Worm (Caenorhabditis elegans) whole organism, late embryonic: ENCODE data around the gene dpy-4.

Experiments
- K02D7.2 ChIP-seq: sonication (generic microtip); optimal IDR thresholded peaks from 2 replicates; lab custom pipeline; 2017; ENCODE audit warnings: mild to moderate bottlenecking, missing genetic modification characterization, missing compliant biosample characterization
- K09A11.1 ChIP-seq: sonication (generic microtip); optimal IDR thresholded peaks from 2 replicates; lab custom pipeline; 2017; ENCODE audit warnings: antibody characterized with exemption, mild to moderate bottlenecking, missing genetic modification characterization, missing compliant biosample characterization; ENCODE audit not compliant: insufficient read depth
- T23F11.4 ChIP-seq: fragments of 200-800 bp; sonication (Bioruptor generic); optimal IDR thresholded peaks from 2 replicates; lab custom pipeline; 2018; ENCODE audit warnings: mild to moderate bottlenecking, missing genetic modification characterization, missing compliant biosample characterization
- ceh-22 ChIP-seq: sonication (generic microtip); optimal IDR thresholded peaks from 2 replicates; lab custom pipeline; 2017; ENCODE audit warnings: missing biosample characterization, missing genetic modification characterization
- ceh-30 ChIP-seq: fragments of 150-350 bp; optimal IDR thresholded peaks from 2 replicates; lab custom pipeline; 2014; ENCODE audit warnings: missing biosample characterization, missing genetic modification characterization
- ceh-45 ChIP-seq: fragments of 200-800 bp; sonication (Bioruptor generic); IDR thresholded peaks from 2 replicates; pipeline ENCODE4 v1.3.6; 2022; ENCODE audit warnings: missing genetic modification reagents, missing genetic modification characterization, missing compliant biosample characterization
- ceh-6 ChIP-seq: fragments of 200-800 bp; sonication (Bioruptor generic); optimal IDR thresholded peaks from 2 replicates; lab custom pipeline; 2018; ENCODE audit warnings: mild to moderate bottlenecking, missing genetic modification characterization, missing compliant biosample characterization
- che-1 ChIP-seq: sonication (generic microtip); optimal IDR thresholded peaks from 2 replicates; lab custom pipeline; 2016; ENCODE audit warnings: mild to moderate bottlenecking, missing genetic modification characterization, missing compliant biosample characterization
- dmd-4 ChIP-seq: sonication (generic microtip); optimal IDR thresholded peaks from 2 replicates; lab custom pipeline; 2016; ENCODE audit warnings: borderline replicate concordance, missing genetic modification characterization, missing compliant biosample characterization
- dve-1 ChIP-seq: sonication (generic microtip); optimal IDR thresholded peaks from 2 replicates; lab custom pipeline; 2017; ENCODE audit warnings: antibody characterized with exemption, mild to moderate bottlenecking, missing genetic modification characterization, missing compliant biosample characterization
- elt-2 ChIP-seq: sonication (generic microtip); optimal IDR thresholded peaks from 2 replicates; lab custom pipeline; 2016; ENCODE audit warnings: missing genetic modification reagents, missing genetic modification characterization, missing compliant biosample characterization
- elt-4 ChIP-seq: sonication (generic microtip); optimal IDR thresholded peaks from 2 replicates; lab custom pipeline; 2016; ENCODE audit warnings: missing genetic modification characterization, missing compliant biosample characterization
- ets-4 ChIP-seq: sonication (generic microtip); optimal IDR thresholded peaks from 2 replicates; lab custom pipeline; 2016; ENCODE audit warnings: missing genetic modification characterization, missing compliant biosample characterization
- eyg-1 ChIP-seq: sonication (generic microtip); optimal IDR thresholded peaks from 2 replicates; lab custom pipeline; 2016; ENCODE audit warnings: missing genotype, missing genetic modification characterization, missing compliant biosample characterization
- fax-1 ChIP-seq: sonication (generic microtip); optimal IDR thresholded peaks from 2 replicates; lab custom pipeline; 2016; ENCODE audit warnings: missing genotype, missing genetic modification characterization, missing compliant biosample characterization
- fkh-10 ChIP-seq: fragments of 150-350 bp; optimal IDR thresholded peaks from 2 replicates; lab custom pipeline; 2014; ENCODE audit warnings: missing biosample characterization, missing genetic modification reagents, missing genetic modification characterization
- fkh-6 ChIP-seq: sonication (generic microtip); optimal IDR thresholded peaks from 2 replicates; lab custom pipeline; 2016; ENCODE audit warnings: missing genetic modification characterization, missing compliant biosample characterization
- hlh-30 ChIP-seq: sonication (generic microtip); optimal IDR thresholded peaks from 2 replicates; lab custom pipeline; 2017; ENCODE audit warnings: antibody characterized with exemption, missing genetic modification characterization, missing compliant biosample characterization; ENCODE audit not compliant: insufficient read depth
- hlh-6 ChIP-seq: sonication (generic microtip); optimal IDR thresholded peaks from 2 replicates; lab custom pipeline; 2016; ENCODE audit warnings: missing genotype, missing genetic modification characterization, missing compliant biosample characterization
- hlh-8 ChIP-seq: sonication (generic microtip); optimal IDR thresholded peaks from 2 replicates; lab custom pipeline; 2016; ENCODE audit warnings: missing genotype, missing genetic modification characterization, missing compliant biosample characterization
- lim-6 ChIP-seq: sonication (generic microtip); optimal IDR thresholded peaks from 2 replicates; lab custom pipeline; 2016; ENCODE audit warnings: missing genetic modification characterization, missing compliant biosample characterization
- lin-11 ChIP-seq: fragments of 200-800 bp; sonication (Bioruptor generic); optimal IDR thresholded peaks from 2 replicates; lab custom pipeline; 2018; ENCODE audit warnings: mild to moderate bottlenecking, missing genetic modification characterization, missing compliant biosample characterization
- madf-2 ChIP-seq: sonication (generic microtip); optimal IDR thresholded peaks from 2 replicates; lab custom pipeline; 2017; ENCODE audit warnings: missing genetic modification characterization, missing compliant biosample characterization
- mec-3 ChIP-seq: sonication (generic microtip); optimal IDR thresholded peaks from 2 replicates; lab custom pipeline; 2016; ENCODE audit warnings: borderline replicate concordance, missing genetic modification characterization, missing compliant biosample characterization
- nhr-232 ChIP-seq: sonication (generic microtip); optimal IDR thresholded peaks from 2 replicates; lab custom pipeline; 2016; ENCODE audit warnings: missing genetic modification characterization, missing compliant biosample characterization
- npax-4 ChIP-seq: sonication (generic microtip); optimal IDR thresholded peaks from 2 replicates; lab custom pipeline; 2016; ENCODE audit warnings: missing genetic modification characterization, missing compliant biosample characterization
- pax-1 ChIP-seq: fragments of 150-350 bp; optimal IDR thresholded peaks from 2 replicates; lab custom pipeline; 2014; ENCODE audit warnings: missing biosample characterization, missing genetic modification characterization
- pha-4 ChIP-seq: fragments of 150-350 bp; optimal IDR thresholded peaks from 2 replicates; lab custom pipeline; 2018; ENCODE audit warnings: missing biosample characterization, missing genetic modification reagents, missing genetic modification characterization
- sox-2 ChIP-seq: fragments of 200-800 bp; sonication (Bioruptor generic); IDR thresholded peaks from 2 replicates; pipeline ENCODE4 v1.3.6; 2022; ENCODE audit warnings: missing genetic modification reagents, missing genetic modification characterization, missing compliant biosample characterization
- sox-4 ChIP-seq: sonication (generic microtip); optimal IDR thresholded peaks from 2 replicates; lab custom pipeline; 2017; ENCODE audit warnings: mild to moderate bottlenecking, missing genetic modification characterization, inconsistent platforms, missing compliant biosample characterization
- syd-9 ChIP-seq: sonication (generic microtip); optimal IDR thresholded peaks from 2 replicates; lab custom pipeline; 2016; ENCODE audit warnings: mild to moderate bottlenecking, missing genetic modification characterization, moderate library complexity, missing compliant biosample characterization
- tbx-2 ChIP-seq: sonication (generic microtip); optimal IDR thresholded peaks from 2 replicates; lab custom pipeline; 2016; ENCODE audit warnings: missing genetic modification characterization, missing compliant biosample characterization
- ttx-3 ChIP-seq: sonication (generic microtip); optimal IDR thresholded peaks from 2 replicates; lab custom pipeline; 2016; ENCODE audit warnings: missing genetic modification reagents, missing genetic modification characterization, missing compliant biosample characterization
- unc-3 ChIP-seq, 2 experiments: fragments of 200-800 bp in 1 of 2; sonication (Bioruptor generic) in 1 of 2; sonication (generic microtip) in 1 of 2; conservative IDR thresholded peaks in 1 of 2; optimal IDR thresholded peaks in 1 of 2; 2 replicates each; pipeline versions ENCODE4 v1.3.6 to Lab custom; 2016 to 2022; ENCODE audit warnings: missing compliant biosample characterization in 2 of 2, missing genetic modification characterization in 2 of 2, missing genetic modification reagents in 1 of 2
- unc-42 ChIP-seq: sonication (generic microtip); optimal IDR thresholded peaks from 2 replicates; lab custom pipeline; 2016; ENCODE audit warnings: missing genotype, missing genetic modification characterization, missing compliant biosample characterization
- unc-55 ChIP-seq: sonication (generic microtip); optimal IDR thresholded peaks from 2 replicates; lab custom pipeline; 2017; ENCODE audit warnings: missing biosample characterization, missing genetic modification reagents, missing genetic modification characterization
- unc-86 ChIP-seq: sonication (generic microtip); optimal IDR thresholded peaks from 2 replicates; lab custom pipeline; 2016; ENCODE audit warnings: missing genetic modification characterization, missing compliant biosample characterization
- zip-5 ChIP-seq: sonication (generic microtip); optimal IDR thresholded peaks from 2 replicates; lab custom pipeline; 2016; ENCODE audit warnings: missing genetic modification characterization, missing compliant biosample characterization
- ztf-16 ChIP-seq: sonication (generic microtip); optimal IDR thresholded peaks from 2 replicates; lab custom pipeline; 2017; ENCODE audit warnings: missing genetic modification characterization, missing compliant biosample characterization

dpy-4 gene

ce11 chrIV:14950468-14950867 is 36.1 kb downstream of the dpy-4 start, which contains the start of gene Y41E3.22:
Y41E3.22 (plus strand) TSS chrIV:14950710.
- TF ChIP-seq sox-2: no peak
- no peak for TF ChIP-seq hlh-6 (tag; lab: Kevin White, UChicago)
- TF ChIP-seq sox-4 (tag; lab: Kevin White, UChicago): no peak
- TF ChIP-seq ceh-30 (tag; lab: Kevin White, UChicago): no peak
- no peak for TF ChIP-seq tbx-2
- TF ChIP-seq K09A11.1: no peak
- TF ChIP-seq zip-5: no peak
- TF ChIP-seq ets-4 (tag; lab: Kevin White, UChicago): no peak
- TF ChIP-seq unc-55 (GFP tag; lab: Kevin White, UChicago): no peak
- TF ChIP-seq T23F11.4: no peak
- TF ChIP-seq elt-2 (tag; lab: Kevin White, UChicago): no peak
- no peak for TF ChIP-seq mec-3 (tag; lab: Kevin White, UChicago)

- TF ChIP-seq unc-3 (GFP tag; conservative IDR thresholded peaks at IDR 0.05; lab: Robert Waterston, UW) (no peak), unc-3 (tag; optimal IDR thresholded peaks at IDR 0.05; lab: Kevin White, UChicago) (no peak), dmd-4 (tag; lab: Kevin White, UChicago) (no peak), fkh-6 (tag; lab: Kevin White, UChicago) (no peak), dve-1 (tag; lab: Kevin White, UChicago) (no peak), elt-4 (tag; lab: Kevin White, UChicago) (no peak), lim-6 (tag; lab: Kevin White, UChicago) (no peak), che-1 (tag; lab: Kevin White, UChicago) (no peak), unc-86 (tag; lab: Kevin White, UChicago) (no peak), ceh-22 (no peak), zip-5 (no peak), syd-9 (tag; lab: Kevin White, UChicago) (no peak), hlh-30 (tag; lab: Kevin White, UChicago) (no peak), ceh-6 (GFP tag; lab: Kevin White, UChicago) (no peak), pax-1 (no peak), hlh-8 (tag; lab: Kevin White, UChicago) (no peak), eyg-1 (no peak), npax-4 (tag; lab: Kevin White, UChicago) (no peak)
Measured at ce11 chrIV:14949048-14949447, 37.5 kb downstream of the dpy-4 start.

- no peak for TF ChIP-seq eyg-1
- no peak for TF ChIP-seq nhr-232 (tag; lab: Kevin White, UChicago)
- TF ChIP-seq sox-4 (tag; lab: Kevin White, UChicago): no peak
- TF ChIP-seq K02D7.2: no peak
- TF ChIP-seq fax-1 (tag; lab: Kevin White, UChicago): no peak
- TF ChIP-seq pha-4 (tag; lab: Kevin White, UChicago): no peak
- TF ChIP-seq ztf-16 (tag; lab: Kevin White, UChicago): no peak
- no peak for TF ChIP-seq lin-11 (tag; lab: Kevin White, UChicago)
- no peak for TF ChIP-seq ceh-45 (GFP tag; lab: Robert Waterston, UW)
- no peak for TF ChIP-seq elt-4 (tag; lab: Kevin White, UChicago)
- TF ChIP-seq madf-2: no peak
- no peak for TF ChIP-seq fkh-10 (GFP tag; lab: Kevin White, UChicago)
- TF ChIP-seq unc-42 (tag; lab: Kevin White, UChicago): no peak
- no peak for TF ChIP-seq ttx-3 (tag; lab: Kevin White, UChicago)
- TF ChIP-seq T23F11.4: no peak
Measured at ce11 chrIV:14944234-14944633, 42.4 kb downstream of the dpy-4 start, which contains the start of gene Y57G11C.48. Y57G11C.48 (minus strand) TSS chrIV:14944334.
